Worm (Caenorhabditis elegans) whole organism, midembryonic: ENCODE data around the gene W08E12.2.

Source experiments
- T22C8.4 ChIP-seq: fragments of 200-800 bp; sonication (Bioruptor generic); IDR thresholded peaks from 2 replicates; pipeline ENCODE4 v1.3.6; 2022; ENCODE audit warnings: missing genetic modification characterization, missing compliant biosample characterization
- cog-1 ChIP-seq: sonication (generic microtip); optimal IDR thresholded peaks from 2 replicates; lab custom pipeline; 2016; ENCODE audit warnings: missing genetic modification characterization, missing compliant biosample characterization
- flt-1 ChIP-seq: fragments of 200-800 bp; sonication (Bioruptor generic); IDR thresholded peaks from 2 replicates; pipeline ENCODE4 v1.3.6; 2022; ENCODE audit warnings: missing genetic modification characterization, missing compliant biosample characterization
- klf-2 ChIP-seq: fragments of 200-800 bp; sonication (Bioruptor generic); conservative IDR thresholded peaks from 2 replicates; pipeline ENCODE4 v1.3.6; 2022; ENCODE audit warnings: missing genetic modification reagents, missing genetic modification characterization, missing compliant biosample characterization
- med-1 ChIP-seq: sonication (generic microtip); optimal IDR thresholded peaks from 2 replicates; lab custom pipeline; 2017; ENCODE audit warnings: missing genetic modification characterization, mild to moderate bottlenecking, missing compliant biosample characterization, antibody characterized with exemption, missing genetic modification reagents; ENCODE audit not compliant: insufficient read depth
- ref-1 ChIP-seq: fragments of 200-800 bp; sonication (Bioruptor generic); conservative IDR thresholded peaks from 2 replicates; pipeline ENCODE4 v1.3.6; 2022; ENCODE audit warnings: missing genetic modification reagents, missing genetic modification characterization, missing compliant biosample characterization
- tab-1 ChIP-seq: fragments of 200-800 bp; sonication (Bioruptor generic); IDR thresholded peaks from 2 replicates; pipeline ENCODE4 v1.3.6; 2022; ENCODE audit warnings: missing genetic modification characterization, missing compliant biosample characterization
- ztf-23 ChIP-seq: fragments of 200-800 bp; sonication (Bioruptor generic); IDR thresholded peaks from 2 replicates; pipeline ENCODE4 v1.3.6; 2022; ENCODE audit warnings: missing genetic modification reagents, missing genetic modification characterization, missing compliant biosample characterization
- ztf-29 ChIP-seq: fragments of 200-800 bp; sonication (Bioruptor generic); IDR thresholded peaks from 2 replicates; pipeline ENCODE4 v1.3.6; 2022; ENCODE audit warnings: missing genetic modification reagents, missing genetic modification characterization, missing compliant biosample characterization

Gene W08E12.2

DNA sequence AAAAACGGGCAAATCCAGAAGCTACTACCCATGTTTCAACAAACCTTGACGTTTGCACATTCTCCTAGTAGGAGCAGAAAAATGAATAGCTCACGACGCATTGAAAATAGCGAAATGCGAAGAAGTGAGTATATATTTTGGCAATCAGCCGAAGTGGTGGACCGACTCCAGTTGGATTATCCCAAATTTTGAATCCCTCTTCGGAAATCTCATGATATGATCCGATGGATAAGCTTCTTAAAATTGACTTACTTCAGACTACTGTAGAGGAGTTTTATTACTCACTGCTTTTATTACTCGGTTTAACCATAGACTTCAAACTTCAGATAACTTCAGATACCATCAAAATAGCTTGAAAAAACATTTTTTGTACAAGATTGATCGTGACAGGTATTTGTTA lies 16.4 kb upstream of the W08E12.2 start, which contains the start of gene gcy-23:
TSS of gene gcy-23 (minus strand) at position 101 of the 400 bp plus-strand sequence.
- TF ChIP-seq med-1 (GFP tag; lab: Kevin White, UChicago), result no peak
- TF ChIP-seq ztf-29 (GFP tag; lab: Robert Waterston, UW), result no peak
- no peak for TF ChIP-seq cog-1 (tag; lab: Kevin White, UChicago)
- no peak for TF ChIP-seq T22C8.4 (GFP tag; lab: Robert Waterston, UW)
- no peak for TF ChIP-seq ztf-23
- no peak for TF ChIP-seq tab-1 (GFP tag; lab: Robert Waterston, UW)
- TF ChIP-seq flt-1 (GFP tag; lab: Robert Waterston, UW), result no peak
- TF ChIP-seq ref-1 (GFP tag; lab: Robert Waterston, UW), result no peak
- TF ChIP-seq klf-2 (GFP tag; lab: Robert Waterston, UW), result no peak

- TF ChIP-seq T22C8.4 (GFP tag; lab: Robert Waterston, UW), result no peak
- TF ChIP-seq ref-1 (GFP tag; lab: Robert Waterston, UW), result no peak
- no peak for TF ChIP-seq ztf-23
- TF ChIP-seq flt-1 (GFP tag; lab: Robert Waterston, UW), result no peak
- TF ChIP-seq cog-1 (tag; lab: Kevin White, UChicago), result no peak
- TF ChIP-seq klf-2 (GFP tag; lab: Robert Waterston, UW), result no peak
- no peak for TF ChIP-seq tab-1 (GFP tag; lab: Robert Waterston, UW)
- TF ChIP-seq ztf-29 (GFP tag; lab: Robert Waterston, UW), result no peak
- TF ChIP-seq med-1 (GFP tag; lab: Kevin White, UChicago), result no peak
These were observed 13.6 kb upstream of the W08E12.2 start, which contains the start of gene W08E12.8 for ce11 chrIV:3291977-3292561. Gene W08E12.8 (plus strand): TSS chrIV:3292371.

ce11 chrIV:3293800-3294493 lies 11.7 kb upstream of the W08E12.2 start:
- TF ChIP-seq ztf-29 (GFP tag; lab: Robert Waterston, UW) (no peak), tab-1 (GFP tag; lab: Robert Waterston, UW) (no peak), cog-1 (tag; lab: Kevin White, UChicago) (no peak), ztf-23 (no peak), T22C8.4 (GFP tag; lab: Robert Waterston, UW) (no peak), ref-1 (GFP tag; lab: Robert Waterston, UW) (no peak), flt-1 (GFP tag; lab: Robert Waterston, UW) (no peak), klf-2 (GFP tag; lab: Robert Waterston, UW) (no peak), med-1 (GFP tag; lab: Kevin White, UChicago) (no peak)

DNA sequence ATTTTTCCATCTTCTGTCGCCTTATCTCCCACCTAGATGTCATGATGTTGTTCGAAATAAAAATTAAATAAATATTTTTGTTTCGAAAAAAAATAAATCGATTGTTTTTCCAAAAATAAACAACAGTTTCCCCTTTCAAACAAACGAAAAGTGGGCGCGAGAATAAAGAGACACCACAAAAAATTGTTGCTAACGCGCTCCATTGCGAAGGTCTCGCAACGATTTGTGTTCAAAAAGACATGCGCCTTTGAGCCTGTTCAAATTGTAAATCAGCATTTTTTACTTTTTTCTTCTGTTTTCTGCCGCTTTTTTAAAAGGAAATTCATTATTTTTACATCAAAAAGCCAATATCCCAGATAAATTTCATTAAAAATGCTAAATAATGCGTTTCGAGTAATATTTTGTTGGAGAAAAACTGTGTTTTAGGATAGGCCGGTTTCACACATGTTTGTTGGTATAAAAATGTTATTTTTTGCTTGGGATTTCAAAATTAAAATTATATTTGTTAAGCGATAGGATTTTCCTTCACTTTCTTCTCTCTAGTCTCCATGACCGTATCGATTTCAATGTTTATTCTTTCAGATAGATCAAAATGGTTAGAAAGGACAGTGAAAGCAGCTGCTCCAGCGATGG lies 11.0 kb upstream of the W08E12.2 start, which contains the start of gene W08E12.7:
TSS of gene W08E12.7 (plus strand) at position 583 of the 633 bp plus-strand sequence.
- TF ChIP-seq ref-1 (GFP tag; lab: Robert Waterston, UW) (no peak), flt-1 (GFP tag; lab: Robert Waterston, UW) (peak; percentile 77), ztf-23 (peak; percentile 67), tab-1 (GFP tag; lab: Robert Waterston, UW) (no peak), T22C8.4 (GFP tag; lab: Robert Waterston, UW) (no peak), klf-2 (GFP tag; lab: Robert Waterston, UW) (peak; percentile 60; the same call in 1 of the 2 replicates), cog-1 (tag; lab: Kevin White, UChicago) (peak; percentile 91), ztf-29 (GFP tag; lab: Robert Waterston, UW) (no peak), med-1 (GFP tag; lab: Kevin White, UChicago) (no peak)

DNA sequence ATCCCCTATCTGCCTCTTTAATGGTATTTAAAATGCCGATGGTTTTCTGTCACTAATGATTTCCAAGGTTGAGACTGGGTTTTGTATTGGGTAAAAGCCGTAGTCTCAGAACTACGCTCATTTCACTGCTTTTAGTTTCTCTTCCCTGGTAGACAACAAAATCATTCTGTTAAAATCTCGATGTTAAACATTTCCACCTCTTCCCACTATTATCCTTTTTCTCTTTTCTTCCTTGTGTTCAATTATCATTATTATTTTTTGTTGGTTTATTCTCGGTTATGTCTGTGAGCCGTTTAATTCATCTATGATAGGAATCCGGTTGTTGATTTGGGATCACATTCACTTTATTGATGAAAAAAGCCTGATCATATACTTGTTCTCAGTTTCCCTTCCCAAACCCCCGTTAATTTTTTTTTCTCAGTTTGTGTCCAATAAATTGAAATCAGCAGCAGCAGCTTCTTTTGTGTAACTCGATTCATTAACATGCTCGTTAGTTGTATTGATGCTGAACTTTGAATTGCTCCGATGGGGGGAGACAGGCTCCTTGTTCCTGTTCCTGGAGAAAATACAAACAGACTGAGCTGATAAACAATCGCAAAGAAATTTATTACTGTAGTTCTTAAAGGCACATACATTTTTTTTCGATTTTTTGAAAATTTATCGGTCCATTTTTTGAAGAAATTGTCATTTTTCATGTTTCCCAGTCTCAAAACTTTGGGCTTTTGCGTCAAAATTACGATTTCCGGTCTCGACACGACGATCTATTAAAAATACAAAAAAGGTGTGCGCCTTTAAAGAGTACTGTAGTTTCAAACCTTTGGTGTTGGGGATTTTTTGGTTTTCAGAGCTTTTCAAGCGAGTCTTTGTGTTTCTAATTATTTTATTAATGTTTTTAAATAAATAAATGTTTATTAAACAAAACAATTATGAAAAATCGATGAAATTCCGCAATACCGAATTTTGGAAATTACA lies 8.8 kb upstream of the W08E12.2 start:
- TF ChIP-seq flt-1 (GFP tag; lab: Robert Waterston, UW), result no peak
- no peak for TF ChIP-seq tab-1 (GFP tag; lab: Robert Waterston, UW)
- TF ChIP-seq med-1 (GFP tag; lab: Kevin White, UChicago), result no peak
- no peak for TF ChIP-seq T22C8.4 (GFP tag; lab: Robert Waterston, UW)
- no peak for TF ChIP-seq klf-2 (GFP tag; lab: Robert Waterston, UW)
- no peak for TF ChIP-seq cog-1 (tag; lab: Kevin White, UChicago)
- no peak for TF ChIP-seq ref-1 (GFP tag; lab: Robert Waterston, UW)
- no peak for TF ChIP-seq ztf-29 (GFP tag; lab: Robert Waterston, UW)
- TF ChIP-seq ztf-23, result no peak

DNA sequence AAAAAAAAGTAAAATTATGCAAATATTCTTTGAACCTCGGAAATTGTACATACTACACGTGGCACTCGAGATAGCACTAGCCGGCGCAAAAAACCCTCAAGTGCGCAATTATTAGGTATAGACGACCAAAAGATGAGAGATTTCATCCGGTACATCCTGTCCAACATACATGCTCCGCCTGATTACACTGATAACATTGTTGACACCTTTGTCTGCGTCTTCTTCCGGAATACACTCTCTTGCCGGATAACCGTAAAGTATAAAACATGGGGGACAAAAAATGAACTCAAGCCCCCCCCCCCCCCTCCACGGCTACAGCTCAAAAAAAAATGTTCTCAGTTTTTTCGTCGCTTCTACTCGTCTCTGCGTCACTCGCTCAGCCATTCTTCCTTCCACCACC lies 7.4 kb upstream of the W08E12.2 start, which contains the start of gene W08E12.6:
TSS of gene W08E12.6 (plus strand) at position 301 of the 400 bp plus-strand sequence.
- no peak for TF ChIP-seq T22C8.4 (GFP tag; lab: Robert Waterston, UW)

- TF ChIP-seq flt-1 (GFP tag; lab: Robert Waterston, UW) (no peak), tab-1 (GFP tag; lab: Robert Waterston, UW) (no peak), med-1 (GFP tag; lab: Kevin White, UChicago) (no peak), ztf-23 (no peak), ref-1 (GFP tag; lab: Robert Waterston, UW) (no peak), ztf-29 (GFP tag; lab: Robert Waterston, UW) (no peak), klf-2 (GFP tag; lab: Robert Waterston, UW) (no peak), cog-1 (tag; lab: Kevin White, UChicago) (no peak), T22C8.4 (GFP tag; lab: Robert Waterston, UW) (no peak)
These were observed 6.4 kb upstream of the W08E12.2 start for ce11 chrIV:3299229-3299628.
